Worm (Caenorhabditis elegans): ENCODE results near the gene srg-69.

ce11 chrII:5337495-5337840 is 18.0 kb upstream of the srg-69 start:
- TF ChIP-seq hmbx-1 (tag; optimal IDR thresholded peaks at IDR 0.05) (no peak), F13C5.2 (tag; optimal IDR thresholded peaks at IDR 0.05) (no peak), ama-1 (optimal IDR thresholded peaks at IDR 0.05) (no peak), hmg-4 (GFP tag; optimal IDR thresholded peaks at IDR 0.05) (no peak), tbx-11 (GFP tag; IDR thresholded peaks at IDR 0.05) (no peak), sea-1 (GFP tag; conservative IDR thresholded peaks at IDR 0.05) (no peak), tbx-37 (GFP tag; conservative IDR thresholded peaks at IDR 0.05) (no peak), flt-1 (GFP tag; IDR thresholded peaks at IDR 0.05) (no peak), ceh-36 (tag; optimal IDR thresholded peaks at IDR 0.05) (no peak), scrt-1 (GFP tag; IDR thresholded peaks at IDR 0.05) (no peak), ceh-13 (GFP tag; optimal IDR thresholded peaks at IDR 0.05) (no peak), pes-1 (GFP tag; IDR thresholded peaks at IDR 0.05) (no peak)

All from whole organism, early embryonic.